Fruit fly (Drosophila melanogaster) whole organism, embryonic: ENCODE measurements around the gene bon.

Experiments
- Atf3 ChIP-seq: fragments of 200-800 bp; sonication (Bioruptor generic); optimal IDR thresholded peaks from 3 replicates; lab custom pipeline; 2016; ENCODE audit warnings: missing biosample characterization, missing genetic modification characterization
- B-H2 ChIP-seq: fragments of 200-800 bp; sonication (Bioruptor generic); optimal IDR thresholded peaks from 2 replicates; lab custom pipeline; 2018; ENCODE audit warnings: missing biosample characterization, mild to moderate bottlenecking, missing genetic modification characterization
- BEAF-32 ChIP-seq: fragments of 200-800 bp; sonication (Bioruptor generic); optimal IDR thresholded peaks from 3 replicates; lab custom pipeline; 2017; ENCODE audit warnings: missing biosample characterization, missing genetic modification characterization, mild to moderate bottlenecking, moderate library complexity, missing genetic modification reagents
- CG10147 ChIP-seq: fragments of 200-800 bp; sonication (Bioruptor generic); optimal IDR thresholded peaks from 2 replicates; lab custom pipeline; 2019; ENCODE audit warnings: missing biosample characterization, mild to moderate bottlenecking, missing genetic modification characterization, moderate library complexity
- CG1024 ChIP-seq: fragments of 200-800 bp; sonication (Bioruptor generic); IDR thresholded peaks from 2 replicates; pipeline ENCODE4 v1.3.6; 2022; ENCODE audit warnings: missing biosample characterization, missing genetic modification characterization
- CG10366 ChIP-seq: fragments of 200-800 bp; sonication (Bioruptor generic); IDR thresholded peaks from 2 replicates; pipeline ENCODE4 v1.3.6; 2022; ENCODE audit warnings: missing biosample characterization, missing genetic modification characterization
- CG11560 ChIP-seq: fragments of 200-800 bp; sonication (Bioruptor generic); IDR thresholded peaks from 3 replicates; pipeline ENCODE4 v1.3.6; 2022; ENCODE audit warnings: missing biosample characterization, missing genetic modification characterization
- CG12659 ChIP-seq: fragments of 200-800 bp; sonication (Bioruptor generic); optimal IDR thresholded peaks from 3 replicates; lab custom pipeline; 2017; ENCODE audit warnings: mild to moderate bottlenecking, missing biosample characterization, missing genetic modification reagents, missing genetic modification characterization
- CG12769 ChIP-seq: fragments of 200-800 bp; sonication (Bioruptor generic); optimal IDR thresholded peaks from 2 replicates; lab custom pipeline; 2019; ENCODE audit warnings: missing biosample characterization, mild to moderate bottlenecking, missing genetic modification characterization, moderate library complexity
- CG17361 ChIP-seq: fragments of 200-800 bp; sonication (Bioruptor generic); IDR thresholded peaks from 3 replicates; pipeline ENCODE4 v1.3.6; 2022; ENCODE audit warnings: missing biosample characterization, missing genetic modification characterization
- CG17568 ChIP-seq: fragments of 200-800 bp; sonication (Bioruptor generic); optimal IDR thresholded peaks from 2 replicates; lab custom pipeline; 2018; ENCODE audit warnings: missing biosample characterization, mild to moderate bottlenecking, missing genetic modification characterization, moderate library complexity
- CG2116 ChIP-seq: fragments of 200-800 bp; sonication (Bioruptor generic); optimal IDR thresholded peaks from 3 replicates; lab custom pipeline; 2018; ENCODE audit warnings: missing biosample characterization, mild to moderate bottlenecking, missing genetic modification characterization
- CG2202 ChIP-seq: fragments of 200-800 bp; sonication (Bioruptor generic); optimal IDR thresholded peaks from 2 replicates; lab custom pipeline; 2018; ENCODE audit warnings: missing biosample characterization, mild to moderate bottlenecking, missing genetic modification characterization
- CG2712 ChIP-seq: fragments of 200-800 bp; optimal IDR thresholded peaks from 3 replicates; lab custom pipeline; 2019; ENCODE audit warnings: missing biosample characterization, mild to moderate bottlenecking, missing genetic modification characterization, moderate library complexity
- CG30020 ChIP-seq: fragments of 200-800 bp; optimal IDR thresholded peaks from 2 replicates; lab custom pipeline; 2019; ENCODE audit warnings: missing biosample characterization, mild to moderate bottlenecking, missing genetic modification characterization, moderate library complexity
- CG32532 ChIP-seq: fragments of 200-800 bp; sonication (Bioruptor generic); IDR thresholded peaks from 2 replicates; pipeline ENCODE4 v1.3.6; 2022; ENCODE audit warnings: missing biosample characterization, missing genetic modification characterization
- CG3838 ChIP-seq: fragments of 200-800 bp; sonication (Bioruptor generic); optimal IDR thresholded peaks from 3 replicates; lab custom pipeline; 2016; ENCODE audit warnings: missing biosample characterization, missing genetic modification characterization
- CG6683 ChIP-seq: fragments of 200-800 bp; sonication (Bioruptor generic); optimal IDR thresholded peaks from 2 replicates; lab custom pipeline; 2017; ENCODE audit warnings: missing biosample characterization, mild to moderate bottlenecking, missing genetic modification characterization, missing genetic modification reagents
- CG7357 ChIP-seq: fragments of 200-800 bp; sonication (Bioruptor generic); IDR thresholded peaks from 3 replicates; pipeline ENCODE4 v1.3.6; 2022; ENCODE audit warnings: missing biosample characterization, missing genetic modification characterization
- CG7556 ChIP-seq: fragments of 200-800 bp; sonication (Bioruptor generic); optimal IDR thresholded peaks from 2 replicates; lab custom pipeline; 2017; ENCODE audit warnings: missing biosample characterization, mild to moderate bottlenecking, missing genetic modification characterization
- CG8290 ChIP-seq, 3 experiments: fragments of 200-800 bp; sonication (Bioruptor generic); optimal IDR thresholded peaks; 2 replicates each; lab custom pipeline; 2016 to 2019; ENCODE audit warnings: missing biosample characterization in 3 of 3, missing genetic modification characterization in 3 of 3, mild to moderate bottlenecking in 2 of 3, moderate library complexity in 1 of 3
- CG8924 ChIP-seq: fragments of 200-800 bp; optimal IDR thresholded peaks from 3 replicates; lab custom pipeline; 2019; ENCODE audit warnings: missing biosample characterization, mild to moderate bottlenecking, missing genetic modification characterization, moderate library complexity
- D ChIP-seq, 2 experiments: fragments of 200-800 bp in 1 of 2; fragments of >200 bp in 1 of 2; sonication (Bioruptor generic) in 1 of 2; optimal IDR thresholded peaks; 2 replicates in 1 of 2; 3 replicates in 1 of 2; lab custom pipeline; 2017; ENCODE audit warnings: mild to moderate bottlenecking in 1 of 2, missing biosample characterization in 1 of 2, missing genetic modification characterization in 1 of 2, missing genetic modification reagents in 1 of 2
- Dp ChIP-seq: fragments of 200-800 bp; sonication (Bioruptor generic); optimal IDR thresholded peaks from 2 replicates; lab custom pipeline; 2018; ENCODE audit warnings: missing biosample characterization, mild to moderate bottlenecking, missing genetic modification characterization, moderate library complexity
- Fer3 ChIP-seq: fragments of 200-800 bp; sonication (Bioruptor generic); optimal IDR thresholded peaks from 2 replicates; lab custom pipeline; 2018; ENCODE audit warnings: missing biosample characterization, mild to moderate bottlenecking, missing genetic modification characterization, moderate library complexity
- Kr ChIP-seq: fragments of 200-800 bp; sonication (Bioruptor generic); optimal IDR thresholded peaks from 2 replicates; lab custom pipeline; 2017; ENCODE audit warnings: missing biosample characterization, mild to moderate bottlenecking, missing genetic modification characterization
- MBD-R2 ChIP-seq: fragments of 200-800 bp; sonication (Bioruptor generic); IDR thresholded peaks from 2 replicates; pipeline ENCODE4 v1.3.6; 2022; ENCODE audit warnings: missing biosample characterization, missing genetic modification characterization
- Med ChIP-seq: fragments of 200-800 bp; sonication (Bioruptor generic); peaks from one replicate; lab custom pipeline; 2016; ENCODE audit warnings: missing biosample characterization, missing genetic modification characterization, mild to moderate bottlenecking, inconsistent platforms, moderate library complexity
- Nf-YB ChIP-seq: fragments of 200-800 bp; sonication (Bioruptor generic); optimal IDR thresholded peaks from 3 replicates; lab custom pipeline; 2019; ENCODE audit warnings: missing biosample characterization, mild to moderate bottlenecking, missing genetic modification characterization, moderate library complexity
- Nf-YC ChIP-seq: fragments of 200-800 bp; optimal IDR thresholded peaks from 3 replicates; lab custom pipeline; 2019; ENCODE audit warnings: missing biosample characterization, mild to moderate bottlenecking, missing genetic modification characterization, moderate library complexity
- Sin3A ChIP-seq: fragments of >200 bp; optimal IDR thresholded peaks from 2 replicates; lab custom pipeline; 2018
- abd-A ChIP-seq: fragments of 200-800 bp; sonication (Bioruptor generic); optimal IDR thresholded peaks from 3 replicates; lab custom pipeline; 2019; ENCODE audit warnings: missing biosample characterization, mild to moderate bottlenecking, missing genetic modification characterization, moderate library complexity
- az2 ChIP-seq: fragments of 200-800 bp; sonication (Bioruptor generic); optimal IDR thresholded peaks from 3 replicates; lab custom pipeline; 2016; ENCODE audit warnings: missing biosample characterization, missing genetic modification characterization
- cg ChIP-seq: fragments of 200-800 bp; sonication (Bioruptor generic); optimal IDR thresholded peaks from 3 replicates; lab custom pipeline; 2019; ENCODE audit warnings: missing biosample characterization, mild to moderate bottlenecking, missing genetic modification characterization, moderate library complexity
- corto ChIP-seq: fragments of 200-800 bp; sonication (Bioruptor generic); optimal IDR thresholded peaks from 2 replicates; lab custom pipeline; 2016; ENCODE audit warnings: missing biosample characterization, mild to moderate bottlenecking, missing genetic modification characterization, moderate library complexity
- dm ChIP-seq: fragments of 200-800 bp; sonication (Bioruptor generic); optimal IDR thresholded peaks from 3 replicates; lab custom pipeline; 2016; ENCODE audit warnings: missing biosample characterization, missing genetic modification characterization
- dmrt99B ChIP-seq: fragments of 200-800 bp; sonication (Bioruptor generic); optimal IDR thresholded peaks from 2 replicates; lab custom pipeline; 2018; ENCODE audit warnings: missing biosample characterization, mild to moderate bottlenecking, missing genetic modification characterization, moderate library complexity
- ftz-f1 ChIP-seq: fragments of 200-800 bp; sonication (Bioruptor generic); optimal IDR thresholded peaks from 2 replicates; lab custom pipeline; 2016; ENCODE audit warnings: missing biosample characterization, missing genetic modification characterization
- lilli ChIP-seq: fragments of 200-800 bp; sonication (Bioruptor generic); optimal IDR thresholded peaks from 3 replicates; lab custom pipeline; 2016; ENCODE audit warnings: missing biosample characterization, missing genetic modification characterization
- nau ChIP-seq: fragments of 200-800 bp; sonication (Bioruptor generic); optimal IDR thresholded peaks from 3 replicates; lab custom pipeline; 2017; ENCODE audit warnings: missing biosample characterization, mild to moderate bottlenecking, missing genetic modification characterization, missing genetic modification reagents
- nerfin-1 ChIP-seq: fragments of 200-800 bp; sonication (Bioruptor generic); optimal IDR thresholded peaks from 3 replicates; lab custom pipeline; 2019; ENCODE audit warnings: missing biosample characterization, mild to moderate bottlenecking, missing genetic modification characterization, moderate library complexity
- org-1 ChIP-seq: fragments of 200-800 bp; sonication (Bioruptor generic); optimal IDR thresholded peaks from 2 replicates; lab custom pipeline; 2017; ENCODE audit warnings: missing biosample characterization, missing genetic modification characterization
- pb ChIP-seq: fragments of 200-800 bp; sonication (Bioruptor generic); optimal IDR thresholded peaks from 3 replicates; lab custom pipeline; 2016; ENCODE audit warnings: missing biosample characterization, missing genetic modification characterization
- pfk ChIP-seq: fragments of 200-800 bp; sonication (Bioruptor generic); optimal IDR thresholded peaks from 2 replicates; lab custom pipeline; 2018; ENCODE audit warnings: missing biosample characterization, mild to moderate bottlenecking, missing genetic modification characterization, moderate library complexity
- phol ChIP-seq: fragments of 200-800 bp; sonication (Bioruptor generic); optimal IDR thresholded peaks from 3 replicates; lab custom pipeline; 2018; ENCODE audit warnings: missing biosample characterization, mild to moderate bottlenecking, missing genetic modification characterization, moderate library complexity
- pzg ChIP-seq: fragments of 200-800 bp; sonication (Bioruptor generic); optimal IDR thresholded peaks from 3 replicates; lab custom pipeline; 2018; ENCODE audit warnings: missing biosample characterization, mild to moderate bottlenecking, missing genetic modification characterization, moderate library complexity
- row ChIP-seq: fragments of 200-800 bp; sonication (Bioruptor generic); IDR thresholded peaks from 3 replicates; pipeline ENCODE4 v1.3.6; 2022; ENCODE audit warnings: missing biosample characterization, missing genetic modification characterization
- sisA ChIP-seq: fragments of 200-800 bp; sonication (Bioruptor generic); IDR thresholded peaks from 2 replicates; pipeline ENCODE4 v1.3.6; 2022; ENCODE audit warnings: missing biosample characterization, missing genetic modification characterization
- stwl ChIP-seq: fragments of 200-800 bp; sonication (Bioruptor generic); optimal IDR thresholded peaks from 3 replicates; lab custom pipeline; 2018; ENCODE audit warnings: missing biosample characterization, mild to moderate bottlenecking, missing genetic modification characterization, moderate library complexity
- twi ChIP-seq: fragments of 200-800 bp; optimal IDR thresholded peaks from 2 replicates; lab custom pipeline; 2019; ENCODE audit warnings: missing biosample characterization, mild to moderate bottlenecking, missing genetic modification characterization, moderate library complexity

The bon gene

DNA sequence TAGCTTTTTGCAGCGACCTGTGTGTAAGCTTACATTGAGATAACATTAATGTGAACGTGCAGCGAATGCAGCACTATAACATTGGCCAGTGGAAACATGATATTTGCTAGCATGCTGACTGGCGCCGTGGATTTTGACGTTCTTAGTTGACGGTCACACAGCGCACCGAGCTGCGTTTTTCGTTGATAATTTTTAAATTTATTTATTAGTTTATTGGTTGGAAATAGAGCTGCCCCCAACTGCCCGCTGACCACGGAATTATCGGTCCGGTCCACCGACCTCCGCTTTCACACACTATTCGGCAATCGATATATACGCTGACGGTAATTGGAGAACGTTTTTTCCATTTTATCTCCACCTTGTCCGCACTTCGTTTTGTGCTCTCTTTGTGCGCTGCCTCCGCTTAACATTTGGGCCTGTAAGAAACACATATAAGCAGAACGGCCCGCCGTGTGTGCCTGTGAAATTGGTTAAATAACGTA, 28.9 kb downstream of the bon start, which contains the start of gene H (continued):
- TF ChIP-seq CG11560 (tag; lab: Robert Waterston, UW) = no peak
- no peak for TF ChIP-seq nerfin-1 (tag; lab: Kevin White, UChicago)
- no peak for TF ChIP-seq dmrt99B (tag; lab: Kevin White, UChicago)
- peak; percentile 19 for TF ChIP-seq CG2712 (tag; lab: Kevin White, UChicago)
- no peak for TF ChIP-seq CG8290 (GFP tag; optimal IDR thresholded peaks at IDR 0.05; lab: Kevin White, UChicago)
- no peak for TF ChIP-seq CG8290 (tag; optimal IDR thresholded peaks at IDR 0.05; lab: Kevin White, UChicago)
- TF ChIP-seq CG10366 = no peak
- no peak for TF ChIP-seq cg (GFP tag; lab: Kevin White, UChicago)
- TF ChIP-seq Med (GFP tag; lab: Kevin White, UChicago) = peak; percentile 83
- TF ChIP-seq BEAF-32 (GFP tag; lab: Kevin White, UChicago) = peak; percentile 45
- TF ChIP-seq abd-A = no peak
- TF ChIP-seq org-1 (GFP tag; lab: Kevin White, UChicago) = no peak
- no peak for TF ChIP-seq B-H2 (GFP tag; lab: Kevin White, UChicago)
- no peak for TF ChIP-seq CG32532 (GFP tag; lab: Robert Waterston, UW)
- TF ChIP-seq CG6683 (GFP tag; lab: Kevin White, UChicago) = no peak
- no peak for TF ChIP-seq nau
- TF ChIP-seq pb (GFP tag; lab: Kevin White, UChicago) = no peak
- no peak for TF ChIP-seq ftz-f1 (GFP tag; lab: Kevin White, UChicago)
- no peak for TF ChIP-seq CG7556 (GFP tag; lab: Kevin White, UChicago)
- TF ChIP-seq Nf-YB (GFP tag; lab: Kevin White, UChicago) = no peak
- TF ChIP-seq Nf-YC (tag; lab: Kevin White, UChicago) = no peak
- no peak for TF ChIP-seq twi (tag; lab: Kevin White, UChicago)
- peak; percentile 78 for TF ChIP-seq stwl (tag; lab: Kevin White, UChicago)
- TF ChIP-seq lilli (GFP tag; lab: Kevin White, UChicago) = no peak
- peak; percentile 24 for TF ChIP-seq dm (GFP tag; lab: Kevin White, UChicago)
- no peak for TF ChIP-seq CG2202 (tag; lab: Kevin White, UChicago)
- TF ChIP-seq CG2116 (GFP tag; lab: Kevin White, UChicago) = peak; percentile 47
- no peak for TF ChIP-seq CG17361 (GFP tag; lab: Robert Waterston, UW)
- no peak for TF ChIP-seq Kr (GFP tag; lab: Kevin White, UChicago)
- no peak for TF ChIP-seq corto (GFP tag; lab: Kevin White, UChicago)
- TF ChIP-seq CG30020 (tag; lab: Kevin White, UChicago) = peak; percentile 90
- peak; percentile 20 for TF ChIP-seq Sin3A (lab: Kevin White, UChicago)
- TF ChIP-seq Fer3 = no peak
- TF ChIP-seq CG8924 (tag; lab: Kevin White, UChicago) = peak; percentile 20
- TF ChIP-seq Atf3 (GFP tag; lab: Kevin White, UChicago) = no peak
- no peak for TF ChIP-seq CG12769 (tag; lab: Kevin White, UChicago)
- peak; percentile 64 for TF ChIP-seq CG12659 (GFP tag; lab: Kevin White, UChicago)
- TF ChIP-seq D (optimal IDR thresholded peaks at IDR 0.05; lab: Kevin White, UChicago) = no peak
- no peak for TF ChIP-seq D (GFP tag; optimal IDR thresholded peaks at IDR 0.05; lab: Kevin White, UChicago)
- TF ChIP-seq CG10147 (GFP tag; lab: Kevin White, UChicago) = no peak
- TF ChIP-seq CG1024 (GFP tag; lab: Robert Waterston, UW) = peak; percentile 81
- TF ChIP-seq CG7357 = peak; percentile 95
- TF ChIP-seq MBD-R2 (GFP tag; lab: Robert Waterston, UW) = peak; percentile 69
- no peak for TF ChIP-seq pfk (GFP tag; lab: Kevin White, UChicago)
- no peak for TF ChIP-seq sisA (GFP tag; lab: Robert Waterston, UW)
- TF ChIP-seq CG17568 (GFP tag; lab: Kevin White, UChicago) = no peak
- TF ChIP-seq phol (tag; lab: Kevin White, UChicago) = peak; percentile 29
- peak; percentile 87 for TF ChIP-seq pzg (GFP tag; lab: Kevin White, UChicago)
- peak; percentile 29 for TF ChIP-seq Dp (GFP tag; lab: Kevin White, UChicago)
- TF ChIP-seq CG3838 (GFP tag; lab: Kevin White, UChicago) = no peak
- no peak for TF ChIP-seq az2 (GFP tag; lab: Kevin White, UChicago)
- peak; percentile 54; the same call in 2 of the 3 replicates for TF ChIP-seq row (GFP tag; lab: Robert Waterston, UW)
